Worm (Caenorhabditis elegans) whole organism, early embryonic: ENCODE results near the gene D1086.9.

Experiments used
- B0310.2 ChIP-seq: sonication (generic microtip); optimal IDR thresholded peaks from 2 replicates; lab custom pipeline; 2016; ENCODE audit warnings: mild to moderate bottlenecking, missing genetic modification characterization, missing compliant biosample characterization
- F13C5.2 ChIP-seq: sonication (generic microtip); optimal IDR thresholded peaks from 2 replicates; lab custom pipeline; 2017; ENCODE audit warnings: mild to moderate bottlenecking, missing genetic modification characterization, inconsistent platforms, missing compliant biosample characterization
- aly-1 ChIP-seq: sonication (generic microtip); optimal IDR thresholded peaks from 2 replicates; lab custom pipeline; 2016; ENCODE audit warnings: missing genetic modification characterization, missing compliant biosample characterization
- ama-1 ChIP-seq: fragments of 150-350 bp; optimal IDR thresholded peaks from 2 replicates; lab custom pipeline; 2014
- ceh-13 ChIP-seq: fragments of 200-800 bp; sonication (Bioruptor generic); optimal IDR thresholded peaks from 2 replicates; lab custom pipeline; 2018; ENCODE audit warnings: mild to moderate bottlenecking, missing genetic modification characterization, missing compliant biosample characterization
- ceh-36 ChIP-seq: sonication (generic microtip); optimal IDR thresholded peaks from 2 replicates; lab custom pipeline; 2016; ENCODE audit warnings: missing genetic modification characterization, inconsistent platforms, missing compliant biosample characterization
- ets-7 ChIP-seq: sonication (generic microtip); optimal IDR thresholded peaks from 2 replicates; lab custom pipeline; 2016; ENCODE audit warnings: missing genotype, missing genetic modification characterization, missing compliant biosample characterization
- flt-1 ChIP-seq: fragments of 200-800 bp; sonication (Bioruptor generic); IDR thresholded peaks from 2 replicates; pipeline ENCODE4 v1.3.6; 2022; ENCODE audit warnings: missing genetic modification characterization, missing compliant biosample characterization
- hmbx-1 ChIP-seq: sonication (generic microtip); optimal IDR thresholded peaks from 2 replicates; lab custom pipeline; 2016; ENCODE audit warnings: mild to moderate bottlenecking, missing genetic modification characterization, missing compliant biosample characterization
- hmg-4 ChIP-seq: fragments of 200-800 bp; sonication (Bioruptor generic); optimal IDR thresholded peaks from 2 replicates; lab custom pipeline; 2018; ENCODE audit warnings: mild to moderate bottlenecking, missing genetic modification characterization, missing compliant biosample characterization
- hnd-1 ChIP-seq: sonication (generic microtip); optimal IDR thresholded peaks from 2 replicates; lab custom pipeline; 2016; ENCODE audit warnings: missing genetic modification characterization, missing compliant biosample characterization
- pes-1 ChIP-seq: fragments of 200-800 bp; sonication (Bioruptor generic); IDR thresholded peaks from 2 replicates; pipeline ENCODE4 v1.3.6; 2022; ENCODE audit warnings: missing genetic modification reagents, missing genetic modification characterization, missing compliant biosample characterization
- scrt-1 ChIP-seq: fragments of 200-800 bp; sonication (Bioruptor generic); IDR thresholded peaks from 2 replicates; pipeline ENCODE4 v1.3.6; 2022; ENCODE audit warnings: missing genetic modification characterization, missing compliant biosample characterization
- sea-1 ChIP-seq: fragments of 200-800 bp; sonication (Bioruptor generic); conservative IDR thresholded peaks from 2 replicates; pipeline ENCODE4 v1.3.6; 2022; ENCODE audit warnings: missing genetic modification characterization, missing compliant biosample characterization
- tbx-11 ChIP-seq: fragments of 200-800 bp; sonication (Bioruptor generic); IDR thresholded peaks from 2 replicates; pipeline ENCODE4 v1.3.6; 2022; ENCODE audit warnings: missing genetic modification characterization, missing compliant biosample characterization
- tbx-37 ChIP-seq: fragments of 200-800 bp; sonication (Bioruptor generic); conservative IDR thresholded peaks from 2 replicates; pipeline ENCODE4 v1.3.6; 2022; ENCODE audit warnings: missing genetic modification reagents, missing genetic modification characterization, missing compliant biosample characterization
- tra-4 ChIP-seq: sonication (generic microtip); optimal IDR thresholded peaks from 2 replicates; lab custom pipeline; 2017; ENCODE audit warnings: missing genetic modification characterization, missing compliant biosample characterization

The D1086.9 gene

DNA sequence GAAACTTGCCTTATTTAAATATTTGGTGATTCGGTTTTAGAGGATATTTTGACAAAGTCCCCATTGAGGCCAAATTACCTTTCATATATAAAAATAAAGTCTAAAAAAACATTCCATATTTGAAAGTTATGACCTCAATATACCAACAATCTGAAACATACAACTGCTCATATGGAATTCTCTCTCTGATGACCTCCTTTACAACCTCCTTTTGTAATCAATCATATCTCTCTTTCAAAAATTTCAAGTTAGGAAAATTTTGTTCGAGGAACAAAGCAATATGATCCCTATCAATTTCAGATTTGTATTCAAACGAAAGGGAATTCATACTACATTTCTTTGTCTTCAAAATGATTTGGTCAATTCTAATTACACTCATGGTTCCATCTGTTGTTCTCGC, 24.6 kb upstream of the D1086.9 start, which contains the start of gene D1086.6:
Gene D1086.6 (plus strand): TSS at position 301 of the 400 bp plus-strand sequence.
- TF ChIP-seq aly-1 (tag; lab: Kevin White, UChicago) = no peak
- TF ChIP-seq hnd-1 (tag; lab: Kevin White, UChicago) = no peak
- TF ChIP-seq tbx-37 = no peak
- TF ChIP-seq ceh-13 (GFP tag; lab: Kevin White, UChicago) = no peak
- TF ChIP-seq flt-1 = no peak
- TF ChIP-seq pes-1 (GFP tag; lab: Robert Waterston, UW) = no peak
- TF ChIP-seq tbx-11 = no peak
- no peak for TF ChIP-seq B0310.2 (tag; lab: Kevin White, UChicago)
- no peak for TF ChIP-seq hmg-4 (GFP tag; lab: Kevin White, UChicago)
- no peak for TF ChIP-seq sea-1
- TF ChIP-seq F13C5.2 (tag; lab: Kevin White, UChicago) = no peak
- TF ChIP-seq scrt-1 (GFP tag; lab: Robert Waterston, UW) = no peak
- TF ChIP-seq ets-7 (tag; lab: Kevin White, UChicago) = no peak
- TF ChIP-seq tra-4 (tag; lab: Kevin White, UChicago) = no peak
- no peak for TF ChIP-seq hmbx-1 (tag; lab: Kevin White, UChicago)

DNA sequence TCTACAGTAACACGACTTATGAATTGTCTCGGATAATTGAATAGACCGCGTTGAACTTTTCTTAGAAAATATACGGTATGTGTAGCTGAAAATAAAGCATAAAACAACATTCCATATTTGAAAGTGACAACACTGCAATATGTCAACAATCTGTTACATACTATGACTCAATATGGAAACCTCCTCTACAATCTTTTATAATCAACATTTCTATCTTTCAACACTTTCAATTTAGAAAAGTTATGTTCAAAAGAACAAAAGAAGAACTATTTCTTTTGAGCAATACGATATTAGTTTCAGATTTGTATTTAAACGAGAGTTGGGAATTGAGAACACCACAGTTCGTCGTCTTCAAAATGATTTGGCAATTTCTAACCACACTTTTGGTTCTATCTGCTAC, 21.6 kb upstream of the D1086.9 start, which contains the start of gene D1086.10:
Gene D1086.10 (plus strand): TSS at position 301 of the 400 bp plus-strand sequence.
- TF ChIP-seq hmg-4 (GFP tag; lab: Kevin White, UChicago) (no peak), tbx-11 (no peak), scrt-1 (GFP tag; lab: Robert Waterston, UW) (no peak), B0310.2 (tag; lab: Kevin White, UChicago) (no peak), ama-1 (lab: Kevin White, UChicago) (no peak), tbx-37 (no peak), sea-1 (no peak), hnd-1 (tag; lab: Kevin White, UChicago) (no peak), ets-7 (tag; lab: Kevin White, UChicago) (no peak)

- TF ChIP-seq ama-1 (lab: Kevin White, UChicago) = no peak
- no peak for TF ChIP-seq flt-1
- TF ChIP-seq B0310.2 (tag; lab: Kevin White, UChicago) = no peak
- no peak for TF ChIP-seq hnd-1 (tag; lab: Kevin White, UChicago)
- no peak for TF ChIP-seq hmg-4 (GFP tag; lab: Kevin White, UChicago)
- TF ChIP-seq F13C5.2 (tag; lab: Kevin White, UChicago) = no peak
- TF ChIP-seq ceh-36 (tag; lab: Kevin White, UChicago) = no peak
- TF ChIP-seq pes-1 (GFP tag; lab: Robert Waterston, UW) = no peak
- no peak for TF ChIP-seq tbx-37
- TF ChIP-seq scrt-1 (GFP tag; lab: Robert Waterston, UW) = no peak
- no peak for TF ChIP-seq tbx-11
- no peak for TF ChIP-seq hmbx-1 (tag; lab: Kevin White, UChicago)
- no peak for TF ChIP-seq sea-1
- TF ChIP-seq ets-7 (tag; lab: Kevin White, UChicago) = no peak
- TF ChIP-seq aly-1 (tag; lab: Kevin White, UChicago) = no peak
- TF ChIP-seq ceh-13 (GFP tag; lab: Kevin White, UChicago) = no peak
- no peak for TF ChIP-seq tra-4 (tag; lab: Kevin White, UChicago)
Observed at ce11 chrV:14083970-14084369, 20.1 kb upstream of the D1086.9 start, which contains the start of gene D1086.7. D1086.7 (plus strand) TSS chrV:14084270.

DNA sequence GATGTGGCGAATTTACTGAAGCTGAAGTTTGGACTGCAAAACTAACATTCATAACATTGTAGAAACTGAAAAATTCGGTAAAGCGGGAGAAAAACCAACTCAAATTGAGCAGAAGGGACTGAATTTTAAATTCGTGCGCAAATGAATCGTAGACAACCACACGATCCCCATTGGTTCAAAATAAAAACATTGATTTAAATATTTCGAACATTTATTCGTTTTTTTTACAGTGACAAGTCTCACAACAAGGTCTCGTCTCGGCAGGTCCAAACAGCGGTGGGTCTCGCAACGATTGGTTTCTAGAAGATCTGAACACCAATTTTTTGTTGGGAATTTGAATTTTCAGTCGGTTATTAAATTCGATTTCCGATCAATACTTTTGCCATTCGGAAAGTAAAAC, 18.5 kb upstream of the D1086.9 start, which contains the start of gene D1086.18:
Gene D1086.18 (plus strand): TSS at position 301 of the 400 bp plus-strand sequence.
- no peak for TF ChIP-seq flt-1
- TF ChIP-seq pes-1 (GFP tag; lab: Robert Waterston, UW) = no peak
- no peak for TF ChIP-seq tbx-37
- no peak for TF ChIP-seq B0310.2 (tag; lab: Kevin White, UChicago)
- no peak for TF ChIP-seq scrt-1 (GFP tag; lab: Robert Waterston, UW)
- no peak for TF ChIP-seq ama-1 (lab: Kevin White, UChicago)
- TF ChIP-seq hmg-4 (GFP tag; lab: Kevin White, UChicago) = no peak
- TF ChIP-seq tbx-11 = no peak
- no peak for TF ChIP-seq tra-4 (tag; lab: Kevin White, UChicago)
- TF ChIP-seq ets-7 (tag; lab: Kevin White, UChicago) = no peak
- TF ChIP-seq ceh-13 (GFP tag; lab: Kevin White, UChicago) = no peak
- TF ChIP-seq sea-1 = no peak
- no peak for TF ChIP-seq aly-1 (tag; lab: Kevin White, UChicago)
- no peak for TF ChIP-seq F13C5.2 (tag; lab: Kevin White, UChicago)
- TF ChIP-seq hmbx-1 (tag; lab: Kevin White, UChicago) = no peak

DNA sequence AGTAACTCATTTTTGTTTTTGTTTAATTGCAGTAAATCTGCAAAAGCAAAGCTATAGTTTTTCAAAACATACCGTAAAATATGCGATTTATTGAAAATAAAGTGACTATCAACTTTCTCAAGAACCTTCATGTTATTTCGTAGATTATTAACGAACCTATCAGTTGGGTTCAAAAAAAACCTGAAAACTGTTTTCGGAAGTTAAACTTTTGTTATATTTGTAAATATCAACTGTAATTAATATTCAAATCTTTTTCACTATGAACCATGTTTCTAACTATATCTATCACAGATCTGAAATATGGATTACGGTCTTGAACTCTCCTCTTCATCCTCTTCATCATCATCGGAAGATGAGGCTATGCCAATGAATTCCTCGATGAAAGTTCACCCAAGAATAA, 16.0 kb upstream of the D1086.9 start, which contains the start of gene D1086.19:
Gene D1086.19 (plus strand): TSS at position 301 of the 400 bp plus-strand sequence.
- TF ChIP-seq scrt-1 (GFP tag; lab: Robert Waterston, UW) (no peak), tbx-11 (no peak), ceh-36 (tag; lab: Kevin White, UChicago) (no peak), hnd-1 (tag; lab: Kevin White, UChicago) (no peak), aly-1 (tag; lab: Kevin White, UChicago) (no peak), hmbx-1 (tag; lab: Kevin White, UChicago) (no peak), B0310.2 (tag; lab: Kevin White, UChicago) (no peak), F13C5.2 (tag; lab: Kevin White, UChicago) (no peak), pes-1 (GFP tag; lab: Robert Waterston, UW) (no peak)

DNA sequence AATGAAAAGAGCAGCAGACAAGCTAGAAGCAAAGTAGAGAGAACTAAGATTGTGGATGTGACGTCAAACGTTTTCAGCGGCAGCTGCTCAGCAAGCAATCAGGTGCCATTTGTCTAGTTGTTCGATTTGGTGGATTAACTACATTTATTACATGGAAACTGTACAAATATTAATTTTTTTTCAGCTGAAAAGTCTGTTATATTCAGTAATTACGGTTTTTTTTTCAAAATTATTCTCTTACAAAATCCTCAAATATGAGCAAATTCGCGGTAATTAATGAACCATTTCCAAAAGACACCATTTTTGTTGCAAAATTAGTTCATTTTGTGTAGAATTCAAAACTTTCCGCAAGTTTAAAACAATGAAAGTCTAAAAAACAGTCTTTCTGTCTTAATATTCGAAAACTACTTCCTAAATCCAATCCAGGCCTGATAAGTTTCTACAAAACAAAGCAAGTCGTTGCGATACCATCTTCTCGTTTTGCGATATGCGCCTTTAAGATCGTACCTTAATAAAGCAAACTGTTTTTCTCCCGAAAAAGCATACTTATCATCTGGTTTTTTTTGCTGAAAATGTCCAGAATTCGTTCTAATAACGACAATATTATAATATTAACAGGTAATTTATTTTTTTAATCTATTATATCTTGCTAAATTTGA, 13.6 kb upstream of the D1086.9 start, which contains the start of the genes D1086.5 and him-5:
Gene D1086.5 (minus strand): TSS at position 51 of the 659 bp plus-strand sequence.
Gene him-5 (plus strand): TSS at position 118 of the 659 bp plus-strand sequence.
- TF ChIP-seq ama-1 (lab: Kevin White, UChicago) (no peak), tbx-11 (no peak)

DNA sequence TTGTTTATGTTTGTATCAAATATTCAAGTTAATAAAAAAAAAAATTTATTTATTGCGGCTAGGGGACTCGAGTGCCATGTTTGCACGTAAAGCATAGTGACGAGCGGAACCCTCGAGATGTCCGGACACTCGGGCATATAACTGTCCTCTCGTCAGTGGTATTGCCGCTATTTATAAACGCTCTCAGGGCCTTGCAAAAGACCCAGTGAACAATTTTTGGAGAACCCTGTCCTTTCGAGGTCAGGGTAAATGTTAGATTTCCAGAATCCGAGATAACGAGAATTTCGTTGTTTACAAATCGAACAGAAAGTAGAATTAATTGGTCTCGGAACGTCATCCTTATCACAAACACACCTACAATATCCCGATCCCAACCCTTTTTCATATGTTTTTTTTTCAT, 11.7 kb upstream of the D1086.9 start, which contains the start of gene D1086.3:
Gene D1086.3 (plus strand): TSS at position 390 of the 400 bp plus-strand sequence.
- TF ChIP-seq tra-4 (tag; lab: Kevin White, UChicago) (no peak), tbx-11 (no peak), B0310.2 (tag; lab: Kevin White, UChicago) (no peak), F13C5.2 (tag; lab: Kevin White, UChicago) (peak; percentile 1), scrt-1 (GFP tag; lab: Robert Waterston, UW) (no peak), aly-1 (tag; lab: Kevin White, UChicago) (no peak)
